Worm (Caenorhabditis elegans) whole organism, early embryonic: ENCODE measurements around the gene F15A4.10.

ENCODE experiments used
- B0310.2 ChIP-seq: sonication (generic microtip); optimal IDR thresholded peaks from 2 replicates; lab custom pipeline; 2016; ENCODE audit warnings: mild to moderate bottlenecking, missing genetic modification characterization, missing compliant biosample characterization
- ama-1 ChIP-seq: fragments of 150-350 bp; optimal IDR thresholded peaks from 2 replicates; lab custom pipeline; 2014
- ceh-13 ChIP-seq: fragments of 200-800 bp; sonication (Bioruptor generic); optimal IDR thresholded peaks from 2 replicates; lab custom pipeline; 2018; ENCODE audit warnings: mild to moderate bottlenecking, missing genetic modification characterization, missing compliant biosample characterization
- ceh-36 ChIP-seq: sonication (generic microtip); optimal IDR thresholded peaks from 2 replicates; lab custom pipeline; 2016; ENCODE audit warnings: missing genetic modification characterization, inconsistent platforms, missing compliant biosample characterization
- flt-1 ChIP-seq: fragments of 200-800 bp; sonication (Bioruptor generic); IDR thresholded peaks from 2 replicates; pipeline ENCODE4 v1.3.6; 2022; ENCODE audit warnings: missing genetic modification characterization, missing compliant biosample characterization
- tbx-37 ChIP-seq: fragments of 200-800 bp; sonication (Bioruptor generic); conservative IDR thresholded peaks from 2 replicates; pipeline ENCODE4 v1.3.6; 2022; ENCODE audit warnings: missing genetic modification reagents, missing genetic modification characterization, missing compliant biosample characterization
- tra-4 ChIP-seq: sonication (generic microtip); optimal IDR thresholded peaks from 2 replicates; lab custom pipeline; 2017; ENCODE audit warnings: missing genetic modification characterization, missing compliant biosample characterization

DNA sequence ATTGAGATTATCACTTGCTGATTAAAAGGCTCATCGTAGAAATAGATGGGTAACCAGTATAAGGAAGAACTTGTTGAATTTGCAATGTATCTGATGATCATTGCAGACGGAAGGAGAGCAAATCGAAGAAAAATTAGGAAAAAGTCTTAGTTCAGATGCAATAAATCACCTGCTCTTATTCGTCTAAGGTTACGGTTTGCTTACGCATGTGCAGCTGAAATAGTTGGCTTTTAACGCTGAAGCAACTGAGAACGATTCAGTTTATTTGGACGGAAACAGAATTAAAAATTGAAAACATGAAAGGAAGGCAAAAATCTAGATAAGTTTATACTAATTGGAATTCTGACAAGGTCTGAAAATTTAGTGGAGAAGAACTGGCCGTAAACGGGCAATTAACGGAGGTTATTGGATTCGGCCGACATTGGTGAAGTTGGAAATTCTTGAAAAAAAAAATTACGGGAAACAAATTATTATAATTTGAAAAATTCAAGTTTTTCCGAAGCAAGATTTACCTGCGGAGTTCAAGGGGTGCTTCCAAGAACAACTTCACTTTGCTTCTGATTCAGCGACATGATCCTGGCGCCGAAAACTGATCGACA is 32.1 kb downstream of the F15A4.10 start, which contains the start of the genes sre-35 and sre-33:
- TF ChIP-seq ama-1 (lab: Kevin White, UChicago) (no peak), flt-1 (GFP tag; lab: Robert Waterston, UW) (no peak), B0310.2 (tag; lab: Kevin White, UChicago) (no peak), ceh-36 (no peak), tra-4 (tag; lab: Kevin White, UChicago) (no peak), ceh-13 (GFP tag; lab: Kevin White, UChicago) (no peak), tbx-37 (GFP tag; lab: Robert Waterston, UW) (no peak)
